Worm (Caenorhabditis elegans) whole organism, mixed stage, embryonic: ENCODE data around the gene C17E7.4.

Experiments
- hlh-1 ChIP-seq: fragments of 150-350 bp; optimal IDR thresholded peaks from 2 replicates; lab custom pipeline; 2014; ENCODE audit warnings: missing biosample characterization, missing genetic modification reagents, missing genetic modification characterization
- nhr-12 ChIP-seq: fragments of 150-350 bp; optimal IDR thresholded peaks from 2 replicates; lab custom pipeline; 2014; ENCODE audit warnings: missing biosample characterization, missing genetic modification characterization
- nhr-28 ChIP-seq: fragments of 150-350 bp; optimal IDR thresholded peaks from 2 replicates; lab custom pipeline; 2014; ENCODE audit warnings: missing biosample characterization, missing genetic modification characterization
- pha-4 ChIP-seq: fragments of 150-350 bp; optimal IDR thresholded peaks from 2 replicates; lab custom pipeline; 2018; ENCODE audit warnings: missing biosample characterization, missing genetic modification reagents, missing genetic modification characterization
- snpc-4 ChIP-seq: fragments of 150-350 bp; optimal IDR thresholded peaks from 2 replicates; lab custom pipeline; 2014; ENCODE audit warnings: missing biosample characterization, missing genetic modification characterization
- ztf-11 ChIP-seq: fragments of 150-350 bp; optimal IDR thresholded peaks from 2 replicates; lab custom pipeline; 2014; ENCODE audit warnings: missing biosample characterization, missing genetic modification characterization

ce11 chrV:3931326-3931725, 38.7 kb downstream of the C17E7.4 start, which contains the start of gene srx-63:
- TF ChIP-seq nhr-12 (tag; lab: Kevin White, UChicago) (no peak), ztf-11 (tag; lab: Kevin White, UChicago) (no peak), nhr-28 (tag; lab: Kevin White, UChicago) (no peak), pha-4 (tag; lab: Kevin White, UChicago) (no peak), snpc-4 (tag; lab: Kevin White, UChicago) (no peak), hlh-1 (no peak)
